Fruit fly (Drosophila melanogaster): ENCODE results near the gene GstT3.

GstT3 gene

dm6 chrX:20509535-20510424, 42.5 kb downstream of the GstT3 start:
- TF ChIP-seq Opbp (GFP tag; IDR thresholded peaks at IDR 0.05; ENCODE audit: partially characterized antibody) (no peak), CG31365 (tag; optimal IDR thresholded peaks at IDR 0.05) (no peak), CG10366 (GFP tag; IDR thresholded peaks at IDR 0.05) (no peak), onecut (GFP tag; IDR thresholded peaks at IDR 0.05) (no peak), CG3995 (GFP tag; optimal IDR thresholded peaks at IDR 0.05) (no peak), bowl (GFP tag; IDR thresholded peaks at IDR 0.05) (no peak), lola (GFP tag; optimal IDR thresholded peaks at IDR 0.05) (peak in 1 of 3 experiments; percentile 36), ci (GFP tag; IDR thresholded peaks at IDR 0.05) (peak; percentile 37; the same call in 1 of the 3 replicates), YL-1 (GFP tag; optimal IDR thresholded peaks at IDR 0.05) (no peak), Scr (GFP tag; IDR thresholded peaks at IDR 0.05; ENCODE audit: partially characterized antibody) (no peak), Sry-δ (GFP tag; optimal IDR thresholded peaks at IDR 0.05) (no peak), CG3847 (GFP tag; IDR thresholded peaks at IDR 0.05) (no peak), CG1832 (GFP tag; optimal IDR thresholded peaks at IDR 0.05) (no peak), CG13424 (tag; optimal IDR thresholded peaks at IDR 0.05) (no peak), twi (tag; optimal IDR thresholded peaks at IDR 0.05) (peak; percentile 0), CG14441 (GFP tag; IDR thresholded peaks at IDR 0.05) (peak; percentile 31; the same call in 1 of the 2 replicates), al (GFP tag; IDR thresholded peaks at IDR 0.05) (no peak), CG13775 (GFP tag; optimal IDR thresholded peaks at IDR 0.05) (no peak), lilli (GFP tag; optimal IDR thresholded peaks at IDR 0.05) (peak; percentile 12), shn (GFP tag; optimal IDR thresholded peaks at IDR 0.05) (no peak), ab (GFP tag; optimal IDR thresholded peaks at IDR 0.05) (no peak), CG12744 (GFP tag; optimal IDR thresholded peaks at IDR 0.05) (no peak), CHES-1-like (GFP tag; optimal IDR thresholded peaks at IDR 0.05) (no peak), wek (GFP tag; optimal IDR thresholded peaks at IDR 0.05) (no peak), sna (GFP tag; IDR thresholded peaks at IDR 0.05; ENCODE audit: partially characterized antibody) (no peak), NFAT (GFP tag; IDR thresholded peaks at IDR 0.05) (no peak), repo (GFP tag; optimal IDR thresholded peaks at IDR 0.05) (no peak), CG2120 (GFP tag; optimal IDR thresholded peaks at IDR 0.05) (peak; percentile 38), CG9727 (GFP tag; optimal IDR thresholded peaks at IDR 0.05) (peak; percentile 13), CG11696 (GFP tag; IDR thresholded peaks at IDR 0.05) (peak; percentile 90), scrt (GFP tag; optimal IDR thresholded peaks at IDR 0.05) (peak; percentile 53), CG8765 (GFP tag; IDR thresholded peaks at IDR 0.05) (no peak), bbx (GFP tag; IDR thresholded peaks at IDR 0.05; ENCODE audit: partially characterized antibody) (no peak), CG17829 (tag; optimal IDR thresholded peaks at IDR 0.05) (no peak), fd102C (GFP tag; optimal IDR thresholded peaks at IDR 0.05) (no peak), CG3065 (GFP tag; optimal IDR thresholded peaks at IDR 0.05) (no peak), Ssrp (tag; optimal IDR thresholded peaks at IDR 0.05) (no peak), CG3407 (GFP tag; optimal IDR thresholded peaks at IDR 0.05) (no peak), ERR (GFP tag; optimal IDR thresholded peaks at IDR 0.05) (no peak), CG30403 (GFP tag; optimal IDR thresholded peaks at IDR 0.05) (peak; percentile 33), MBD-R2 (GFP tag; IDR thresholded peaks at IDR 0.05) (no peak), CG12659 (GFP tag; optimal IDR thresholded peaks at IDR 0.05) (no peak), gro (GFP tag; optimal IDR thresholded peaks at IDR 0.05) (no peak), nerfin-1 (tag; optimal IDR thresholded peaks at IDR 0.05) (no peak), sim (GFP tag; IDR thresholded peaks at IDR 0.05) (no peak), sug (tag; optimal IDR thresholded peaks at IDR 0.05) (no peak), CG4854 (GFP tag; optimal IDR thresholded peaks at IDR 0.05) (no peak), pho (GFP tag; optimal IDR thresholded peaks at IDR 0.05) (no peak), CG17612 (GFP tag; IDR thresholded peaks at IDR 0.05) (no peak)

All from whole organism, embryonic.